Worm (Caenorhabditis elegans): Measurements from ENCODE around the gene klp-18.
A peak's percentile ranks its signal among the peaks of the same experiment; 100 is the strongest.

klp-18 gene

ce11 chrIV:7043430-7043829 is 3.4 kb downstream of the klp-18 start (continued):
- TF ChIP-seq T20F7.1 (GFP tag; optimal IDR thresholded peaks at IDR 0.05) (no peak), ceh-28 (tag; optimal IDR thresholded peaks at IDR 0.05) (no peak), hlh-30 (tag; optimal IDR thresholded peaks at IDR 0.05; ENCODE audit: insufficient read depth) (no peak), arid-1 (GFP tag; conservative IDR thresholded peaks at IDR 0.05) (peak; percentile 45; the same call in 1 of the 2 replicates), dmd-6 (GFP tag; IDR thresholded peaks at IDR 0.05) (no peak), madf-5 (GFP tag; IDR thresholded peaks at IDR 0.05) (peak in 1 of 2 experiments; percentile 68; a peak in 1 of 4 replicates), Y5F2A.4 (GFP tag; optimal IDR thresholded peaks at IDR 0.05) (peak; percentile 19), mxl-2 (GFP tag; conservative IDR thresholded peaks at IDR 0.05) (no peak), dve-1 (tag; optimal IDR thresholded peaks at IDR 0.05; ENCODE audit: insufficient read depth) (no peak), zfp-3 (GFP tag; conservative IDR thresholded peaks at IDR 0.05) (0 out of 2 replicates have a peak, but pooled peaks have one; percentile 13), mdt-29 (GFP tag; IDR thresholded peaks at IDR 0.05) (no peak), F10B5.3 (tag; optimal IDR thresholded peaks at IDR 0.05) (no peak), aha-1 (tag) (peak; percentile 0), lin-15B (tag; optimal IDR thresholded peaks at IDR 0.05) (no peak), nhr-76 (tag; optimal IDR thresholded peaks at IDR 0.05) (no peak)

- TF ChIP-seq mes-2 (tag; optimal IDR thresholded peaks at IDR 0.05; ENCODE audit: poor library complexity, severe bottlenecking) (peak; percentile 88), nhr-28 (tag; optimal IDR thresholded peaks at IDR 0.05) (peak; percentile 37), lin-13 (GFP tag; optimal IDR thresholded peaks at IDR 0.05) (peak; percentile 48), hlh-30 (tag; optimal IDR thresholded peaks at IDR 0.05; ENCODE audit: insufficient read depth) (peak; percentile 66), spr-1 (tag; optimal IDR thresholded peaks at IDR 0.05) (peak; percentile 12), pha-4 (GFP tag; IDR thresholded peaks at IDR 0.05) (no peak), pha-4 (tag; optimal IDR thresholded peaks at IDR 0.05) (peak; percentile 7), T20F7.1 (GFP tag; optimal IDR thresholded peaks at IDR 0.05) (peak; percentile 55), F37D6.2 (tag; optimal IDR thresholded peaks at IDR 0.05) (peak; percentile 21), mep-1 (tag; optimal IDR thresholded peaks at IDR 0.05) (peak; percentile 55), dmd-6 (GFP tag; IDR thresholded peaks at IDR 0.05) (peak; percentile 58), dve-1 (tag; optimal IDR thresholded peaks at IDR 0.05; ENCODE audit: insufficient read depth) (peak; percentile 74), ztf-7 (tag; optimal IDR thresholded peaks at IDR 0.05) (peak; percentile 49), lin-38 (GFP tag; IDR thresholded peaks at IDR 0.05) (peak; percentile 72), hlh-11 (tag; optimal IDR thresholded peaks at IDR 0.05) (peak; percentile 56), cey-2 (tag; optimal IDR thresholded peaks at IDR 0.05; ENCODE audit: borderline replicate concordance, insufficient read depth) (no peak), aha-1 (tag) (peak; percentile 35), snpc-1.2 (GFP tag; IDR thresholded peaks at IDR 0.05) (peak; percentile 53; the same call in 1 of the 2 replicates), daf-16 (GFP tag; optimal IDR thresholded peaks at IDR 0.05) (no peak), daf-16 (tag; optimal IDR thresholded peaks at IDR 0.05) (peak; percentile 53), nhr-6 (tag; optimal IDR thresholded peaks at IDR 0.05) (peak; percentile 53), snpc-4 (tag; optimal IDR thresholded peaks at IDR 0.05) (no peak), ZK337.2 (GFP tag; IDR thresholded peaks at IDR 0.05) (no peak), rbr-2 (tag; optimal IDR thresholded peaks at IDR 0.05) (peak; percentile 52), nhr-25 (tag; optimal IDR thresholded peaks at IDR 0.05; ENCODE audit: borderline replicate concordance, insufficient read depth) (no peak), ctbp-1 (GFP tag; IDR thresholded peaks at IDR 0.05) (no peak), ztf-11 (tag; optimal IDR thresholded peaks at IDR 0.05) (no peak), T26A8.4 (GFP tag; IDR thresholded peaks at IDR 0.05) (peak; percentile 28; the same call in 1 of the 2 replicates), dpl-1 (GFP tag; optimal IDR thresholded peaks at IDR 0.05) (peak; percentile 75), lsy-2 (tag; optimal IDR thresholded peaks at IDR 0.05) (peak in 1 of 2 experiments; percentile 92), nhr-102 (tag; optimal IDR thresholded peaks at IDR 0.05) (peak; percentile 18), nhr-48 (tag; optimal IDR thresholded peaks at IDR 0.05) (peak; percentile 28)
Measured at ce11 chrIV:7044552-7045139, 4.6 kb downstream of the klp-18 start, which contains the start of gene tin-9.1. TSS of gene tin-9.1 (minus strand) at chrIV:7044602.

All from whole organism, L4 larva.